Fruit fly (Drosophila melanogaster) S2 (cell line): ENCODE data around the gene CG31323.

ENCODE experiments used
- CG8478 ChIP-seq: fragments of >200 bp; optimal IDR thresholded peaks from 2 replicates; lab custom pipeline; 2018
- CTCF ChIP-seq, 2 experiments: fragments of >200 bp; optimal IDR thresholded peaks; 2 replicates each; lab custom pipeline; 2018

dm6 chr3R:26125838-26126709 lies 44.6 kb upstream of the CG31323 start, which contains the start of gene CG14556:
- TF ChIP-seq CG8478 (lab: Kevin White, UChicago) (no peak), CTCF (optimal IDR thresholded peaks at IDR 0.05; lab: Kevin White, UChicago) (no peak)
